Worm (Caenorhabditis elegans) whole organism, early embryonic: ENCODE data around the gene C25H3.3.

ENCODE experiments used
- F13C5.2 ChIP-seq: sonication (generic microtip); optimal IDR thresholded peaks from 2 replicates; lab custom pipeline; 2017; ENCODE audit warnings: mild to moderate bottlenecking, missing genetic modification characterization, inconsistent platforms, missing compliant biosample characterization
- aly-1 ChIP-seq: sonication (generic microtip); optimal IDR thresholded peaks from 2 replicates; lab custom pipeline; 2016; ENCODE audit warnings: missing genetic modification characterization, missing compliant biosample characterization
- ama-1 ChIP-seq: fragments of 150-350 bp; optimal IDR thresholded peaks from 2 replicates; lab custom pipeline; 2014
- ceh-13 ChIP-seq: fragments of 200-800 bp; sonication (Bioruptor generic); optimal IDR thresholded peaks from 2 replicates; lab custom pipeline; 2018; ENCODE audit warnings: mild to moderate bottlenecking, missing genetic modification characterization, missing compliant biosample characterization
- ceh-36 ChIP-seq: sonication (generic microtip); optimal IDR thresholded peaks from 2 replicates; lab custom pipeline; 2016; ENCODE audit warnings: missing genetic modification characterization, inconsistent platforms, missing compliant biosample characterization
- hmg-4 ChIP-seq: fragments of 200-800 bp; sonication (Bioruptor generic); optimal IDR thresholded peaks from 2 replicates; lab custom pipeline; 2018; ENCODE audit warnings: mild to moderate bottlenecking, missing genetic modification characterization, missing compliant biosample characterization
- tbx-11 ChIP-seq: fragments of 200-800 bp; sonication (Bioruptor generic); IDR thresholded peaks from 2 replicates; pipeline ENCODE4 v1.3.6; 2022; ENCODE audit warnings: missing genetic modification characterization, missing compliant biosample characterization

DNA sequence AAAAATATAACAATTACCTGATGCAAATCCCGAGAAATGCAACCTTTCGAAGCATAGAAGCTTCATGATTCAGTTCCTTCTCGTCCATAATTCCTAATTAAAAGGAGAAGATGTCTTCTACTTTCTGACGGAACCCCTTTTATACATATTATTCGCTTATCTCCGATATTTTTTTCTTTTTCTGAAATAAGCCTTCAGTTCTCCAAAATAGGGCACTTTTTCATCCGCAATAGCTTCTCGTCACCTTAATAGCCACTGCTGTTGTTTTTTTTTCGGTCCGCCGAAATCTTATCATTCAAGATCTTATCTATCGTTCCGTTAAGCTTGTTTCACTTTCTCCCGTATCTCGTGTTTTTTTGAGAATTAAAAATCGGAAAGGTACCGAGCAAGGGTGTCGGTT, 41.7 kb upstream of the C25H3.3 start, which contains the start of gene bli-2:
- TF ChIP-seq ceh-36 (tag; lab: Kevin White, UChicago) (no peak), F13C5.2 (no peak), ama-1 (lab: Kevin White, UChicago) (no peak), ceh-13 (GFP tag; lab: Kevin White, UChicago) (no peak), tbx-11 (GFP tag; lab: Robert Waterston, UW) (no peak), hmg-4 (GFP tag; lab: Kevin White, UChicago) (no peak), aly-1 (tag; lab: Kevin White, UChicago) (no peak)
